Worm (Caenorhabditis elegans) whole organism, dauer: Measurements from ENCODE around the gene acbp-5.

ENCODE experiments used
- unc-62 ChIP-seq: sonication (generic microtip); optimal IDR thresholded peaks from 2 replicates; lab custom pipeline; 2017; ENCODE audit warnings: missing biosample characterization, missing genetic modification reagents, missing genetic modification characterization

Gene acbp-5

DNA sequence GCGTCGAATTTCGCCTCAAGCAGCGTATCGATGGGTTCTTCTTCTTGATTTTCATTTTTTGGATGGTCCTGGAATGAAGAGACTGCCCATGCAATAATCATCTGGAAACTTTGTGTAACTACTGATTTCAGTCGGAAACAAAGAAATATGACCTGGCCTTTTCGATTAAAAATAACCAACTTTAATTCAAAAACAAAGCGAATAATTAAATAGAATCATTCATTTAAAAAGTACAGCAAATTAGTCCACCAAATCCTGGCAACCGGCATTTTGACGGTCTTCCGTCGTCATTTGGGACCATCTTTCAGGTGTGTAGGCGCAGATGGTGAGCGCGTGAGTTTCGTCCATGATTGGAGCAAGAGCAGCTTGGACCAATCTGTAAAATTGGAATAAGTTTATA is at the start of gene acbp-5:
TSS of gene acbp-5 (minus strand) at position 101 of the 400 bp plus-strand sequence.
- TF ChIP-seq unc-62 (GFP tag; lab: Kevin White, UChicago) = no peak

DNA sequence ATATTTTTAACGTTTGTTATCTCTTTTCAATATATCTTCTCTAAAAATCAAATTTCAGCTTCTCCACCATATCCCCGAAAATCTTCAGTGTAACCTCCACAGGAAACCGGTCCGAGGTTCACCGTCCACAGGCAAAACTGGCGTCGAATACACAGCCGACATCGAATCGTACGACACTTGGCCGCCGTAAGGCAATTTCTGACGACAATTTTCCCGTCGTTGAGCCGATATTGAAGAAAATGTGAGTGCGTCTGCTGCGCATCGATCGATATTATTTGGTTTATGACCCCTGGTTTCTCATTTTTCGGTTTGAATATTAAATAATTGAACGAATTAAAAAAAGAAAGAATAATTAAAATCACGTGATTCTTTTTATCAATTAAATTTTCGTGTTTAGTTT is 45.7 kb upstream of the acbp-5 start, which contains the start of gene cul-2:
TSS of gene cul-2 (plus strand) at position 59 of the 400 bp plus-strand sequence.
- TF ChIP-seq unc-62 (GFP tag; lab: Kevin White, UChicago) = no peak

DNA sequence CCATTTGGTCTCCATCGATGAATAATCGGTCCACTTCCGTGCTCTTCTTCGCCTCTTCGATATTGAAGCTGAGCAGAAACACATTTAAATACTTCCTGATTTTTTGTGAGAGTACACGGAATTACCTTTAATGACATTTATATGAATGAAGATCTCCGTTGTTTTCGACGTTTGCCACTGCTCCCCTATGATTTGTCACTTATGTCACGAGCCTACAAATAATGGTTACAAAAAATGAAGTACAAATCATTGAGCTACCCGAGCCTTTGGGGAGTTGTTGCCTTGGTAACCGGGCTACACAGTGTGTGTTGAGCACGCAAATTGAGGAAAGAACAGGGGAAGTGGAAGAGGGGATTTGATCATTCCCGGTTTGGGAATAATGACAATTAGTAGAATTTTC is 44.8 kb upstream of the acbp-5 start, which contains the start of gene dyf-2:
TSS of gene dyf-2 (minus strand) at position 137 of the 400 bp plus-strand sequence.
- no peak for TF ChIP-seq unc-62 (GFP tag; lab: Kevin White, UChicago)

DNA sequence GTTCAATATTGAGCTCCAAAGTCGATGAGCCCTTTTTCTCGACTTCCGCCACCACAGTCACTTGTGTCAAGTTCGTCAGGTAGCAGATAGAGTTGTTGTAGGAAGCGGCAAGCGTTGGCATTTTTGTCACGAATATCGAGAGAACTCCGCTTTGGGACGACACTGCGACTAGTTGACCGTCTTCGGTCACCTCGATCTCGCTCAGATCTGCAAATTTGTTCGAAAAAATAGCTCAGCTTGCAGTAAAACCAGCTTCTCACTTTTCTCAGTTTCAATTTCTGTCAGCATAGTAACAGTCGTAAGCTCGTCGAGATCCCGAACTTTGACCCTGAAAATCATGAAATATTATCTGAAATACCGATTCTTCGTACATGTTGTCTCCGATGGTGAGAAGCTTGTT is 42.7 kb upstream of the acbp-5 start:
- no peak for TF ChIP-seq unc-62 (GFP tag; lab: Kevin White, UChicago)

DNA sequence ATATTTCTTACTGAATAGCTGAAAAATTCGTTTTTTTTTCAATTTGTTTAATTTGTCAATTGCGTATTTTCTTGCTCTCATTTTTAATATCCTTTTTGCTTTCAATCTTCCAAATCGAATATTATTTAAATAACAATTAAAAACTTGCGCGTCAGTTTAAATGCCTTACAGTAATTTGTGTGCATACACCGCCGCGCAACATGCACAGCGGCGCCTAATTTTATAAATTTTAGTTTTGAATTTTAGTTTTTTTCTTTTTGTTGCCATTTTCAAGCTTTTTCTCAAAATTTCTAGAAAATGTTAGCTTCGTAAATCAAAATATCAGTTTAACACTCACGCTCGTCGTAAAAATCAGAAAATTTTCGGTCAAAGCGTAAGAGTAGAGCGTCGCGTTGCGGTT is 41.8 kb upstream of the acbp-5 start:
- TF ChIP-seq unc-62 (GFP tag; lab: Kevin White, UChicago) = no peak

DNA sequence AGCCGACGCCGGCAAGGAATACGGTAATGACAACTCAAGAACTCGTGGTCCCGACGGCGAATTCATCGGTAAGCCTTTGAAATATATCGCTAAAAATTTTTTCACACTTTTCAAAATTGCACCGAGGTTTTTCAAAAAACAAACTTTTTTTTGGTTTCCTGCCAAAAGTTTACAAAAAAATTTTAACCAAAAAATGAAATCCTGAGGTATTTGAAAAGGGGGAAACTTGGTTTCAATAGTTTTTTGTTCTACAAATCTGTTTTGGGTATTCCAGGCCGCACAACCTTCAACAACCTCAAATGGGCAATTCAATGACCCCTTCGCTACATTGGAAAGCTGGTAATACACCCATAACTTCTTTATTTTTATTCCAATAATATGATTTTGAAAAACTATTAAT is 40.5 kb upstream of the acbp-5 start:
- no peak for TF ChIP-seq unc-62 (GFP tag; lab: Kevin White, UChicago)

DNA sequence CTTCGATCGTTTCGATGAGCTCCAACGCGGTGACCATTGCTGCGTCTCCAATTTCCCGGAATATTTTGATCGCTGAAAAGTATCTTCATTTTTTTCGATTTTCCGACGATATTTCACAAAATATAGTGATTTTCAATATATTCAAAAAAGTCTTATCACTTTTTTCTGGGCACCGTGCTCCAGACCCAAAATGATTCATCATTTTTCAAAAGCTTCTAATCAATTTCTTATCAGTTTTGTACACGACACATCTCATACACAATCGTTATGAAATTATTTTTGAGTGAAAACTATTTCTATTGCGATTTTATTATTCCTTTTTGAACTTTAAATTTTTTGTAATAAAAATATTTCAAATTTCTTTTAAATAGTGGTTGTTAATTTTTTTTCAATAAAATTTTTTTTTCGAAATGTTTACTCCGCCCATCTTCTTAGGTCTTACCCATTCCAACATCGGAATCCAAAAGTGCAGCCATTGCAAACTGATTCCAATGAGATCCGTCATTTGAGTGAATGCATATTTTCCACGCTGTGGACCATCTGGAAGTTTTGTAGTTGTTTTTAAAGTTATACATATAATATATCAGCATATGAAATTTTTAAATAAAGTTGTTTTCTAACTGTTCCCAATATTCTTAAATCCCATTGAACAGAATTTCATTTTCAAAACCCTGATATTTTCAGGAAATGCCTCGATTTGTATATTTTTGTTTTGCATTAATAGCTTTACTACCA is 37.4 kb upstream of the acbp-5 start, which contains the start of gene sid-2:
TSS of gene sid-2 (plus strand) at position 685 of the 735 bp plus-strand sequence.
- TF ChIP-seq unc-62 (GFP tag; lab: Kevin White, UChicago) = no peak

DNA sequence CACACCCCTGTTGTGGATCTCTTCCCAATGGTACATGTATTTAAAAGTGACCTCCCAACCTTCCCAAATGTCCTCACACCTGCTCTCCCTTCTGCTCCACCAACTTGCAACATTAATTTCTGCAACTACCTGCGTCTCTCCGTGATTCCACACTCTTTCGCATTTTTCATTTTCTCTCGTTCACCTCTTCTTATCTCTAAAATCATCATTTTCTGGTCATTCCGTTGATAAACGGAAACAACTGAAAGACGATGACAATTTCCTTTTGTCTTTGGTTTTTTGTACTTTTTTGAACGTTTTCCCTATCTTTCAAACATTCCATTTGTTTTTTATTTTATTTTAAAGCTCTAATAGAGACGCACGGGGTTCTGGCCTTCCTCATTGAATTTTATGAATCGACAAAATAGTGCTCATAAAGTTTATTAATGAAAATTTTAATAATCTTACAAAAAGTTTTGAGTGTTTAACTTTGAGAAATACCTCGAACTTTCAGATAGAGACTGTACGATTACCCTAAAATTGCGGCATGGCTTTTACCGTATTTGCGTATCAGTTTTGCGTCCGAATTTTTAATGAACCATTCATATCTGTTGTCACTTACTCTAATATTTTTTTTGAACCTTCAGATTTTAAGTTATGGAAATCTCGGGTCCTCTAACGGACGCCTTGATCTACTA is 31.3 kb upstream of the acbp-5 start, which contains the start of gene aqp-11:
TSS of gene aqp-11 (plus strand) at position 627 of the 677 bp plus-strand sequence.
- TF ChIP-seq unc-62 (GFP tag; lab: Kevin White, UChicago) = no peak

DNA sequence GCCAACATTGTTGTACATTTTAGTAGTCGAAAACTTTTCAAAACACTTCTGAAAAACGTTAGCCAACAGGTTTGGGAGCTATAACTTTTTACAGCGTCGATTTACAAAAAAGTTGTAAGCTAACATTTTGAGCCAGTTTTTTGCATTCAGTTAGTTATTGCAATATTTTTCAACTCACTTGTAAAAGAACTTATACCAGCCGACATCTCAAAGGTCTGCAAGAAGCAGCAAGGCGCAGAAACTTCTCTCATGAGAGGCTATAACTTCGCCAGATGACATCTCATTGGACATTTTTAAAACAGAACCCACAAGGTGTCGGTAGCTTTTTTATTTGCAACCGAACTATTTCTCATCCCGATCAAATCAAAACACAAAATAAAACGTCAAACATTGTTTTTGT is 28.0 kb upstream of the acbp-5 start:
- TF ChIP-seq unc-62 (GFP tag; lab: Kevin White, UChicago) = no peak

DNA sequence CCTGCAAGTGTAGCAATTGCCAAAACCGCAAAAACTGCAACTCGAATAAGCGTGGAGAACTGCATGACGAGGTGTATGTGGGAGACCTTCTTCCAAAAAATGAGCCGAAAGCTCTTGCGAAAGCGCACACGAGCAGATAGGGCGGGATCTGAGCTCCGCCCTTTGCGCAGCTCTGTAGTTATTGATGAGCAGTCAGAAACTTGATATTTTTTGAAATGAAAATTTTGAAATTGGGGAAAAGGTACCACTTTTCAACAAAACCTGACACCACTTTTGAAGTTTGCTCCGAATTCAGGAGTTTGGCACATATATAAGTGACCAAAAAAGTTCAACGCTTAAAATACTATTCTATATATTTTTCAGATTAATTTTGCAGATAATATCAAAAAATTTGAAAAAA is 26.3 kb upstream of the acbp-5 start, which contains the start of gene flp-15:
TSS of gene flp-15 (minus strand) at position 101 of the 400 bp plus-strand sequence.
- TF ChIP-seq unc-62 (GFP tag; lab: Kevin White, UChicago) = no peak

DNA sequence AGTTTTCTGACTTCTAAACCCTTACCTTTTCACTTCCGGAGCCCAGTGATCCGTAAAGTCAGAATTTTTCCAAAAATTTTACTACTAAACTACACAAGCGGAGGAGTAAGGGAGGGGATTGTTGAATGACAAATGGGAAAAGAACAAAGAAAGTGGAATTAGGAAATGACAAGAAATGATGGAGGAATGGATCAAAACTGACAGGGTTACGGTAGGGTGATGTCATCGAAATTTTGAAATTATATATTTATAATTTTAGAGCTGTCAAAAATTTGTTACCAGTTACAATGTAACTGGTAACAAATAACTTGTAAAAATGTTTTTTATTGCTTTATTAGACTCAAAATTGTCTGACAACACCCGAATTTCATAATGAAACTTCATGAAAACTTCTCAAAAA is 24.9 kb upstream of the acbp-5 start:
- no peak for TF ChIP-seq unc-62 (GFP tag; lab: Kevin White, UChicago)

DNA sequence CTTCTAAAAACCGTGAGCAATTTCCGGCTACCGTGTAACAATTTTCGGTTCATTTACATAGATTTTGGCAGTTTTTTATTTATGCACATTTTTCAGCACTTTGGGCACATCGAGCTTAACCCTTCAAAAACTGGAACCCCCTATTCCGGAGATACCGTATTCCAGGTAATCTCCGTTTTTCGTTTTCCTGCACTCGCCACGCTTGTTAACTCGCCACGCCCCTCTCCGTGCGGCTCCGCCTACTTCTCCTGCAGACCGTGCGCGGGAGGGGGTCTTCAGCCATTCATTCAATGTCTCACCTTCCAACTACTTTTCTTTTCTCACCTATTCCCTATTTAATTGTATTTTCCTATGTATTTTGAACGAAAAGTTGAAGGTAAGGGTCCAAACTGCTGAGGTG is 18.6 kb upstream of the acbp-5 start:
- no peak for TF ChIP-seq unc-62 (GFP tag; lab: Kevin White, UChicago)

DNA sequence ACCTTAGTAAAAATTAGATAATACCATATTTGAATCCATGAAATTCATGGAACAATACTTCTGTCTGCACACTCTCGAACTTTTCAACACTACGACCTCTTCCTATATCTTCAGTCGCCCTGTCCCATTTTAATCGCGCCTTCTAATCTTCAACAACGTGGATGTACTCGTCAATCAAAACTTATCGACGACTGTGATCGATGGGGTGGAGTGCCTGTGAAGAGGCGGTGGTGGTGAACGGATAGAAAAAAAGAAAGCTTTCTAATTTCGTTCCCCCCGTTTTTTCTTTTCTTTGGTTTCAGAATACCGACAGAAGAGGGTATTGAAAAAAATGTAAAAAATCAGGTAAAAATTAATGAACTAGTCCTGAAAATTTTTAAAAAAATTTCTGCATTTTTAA is 17.5 kb upstream of the acbp-5 start:
- no peak for TF ChIP-seq unc-62 (GFP tag; lab: Kevin White, UChicago)

DNA sequence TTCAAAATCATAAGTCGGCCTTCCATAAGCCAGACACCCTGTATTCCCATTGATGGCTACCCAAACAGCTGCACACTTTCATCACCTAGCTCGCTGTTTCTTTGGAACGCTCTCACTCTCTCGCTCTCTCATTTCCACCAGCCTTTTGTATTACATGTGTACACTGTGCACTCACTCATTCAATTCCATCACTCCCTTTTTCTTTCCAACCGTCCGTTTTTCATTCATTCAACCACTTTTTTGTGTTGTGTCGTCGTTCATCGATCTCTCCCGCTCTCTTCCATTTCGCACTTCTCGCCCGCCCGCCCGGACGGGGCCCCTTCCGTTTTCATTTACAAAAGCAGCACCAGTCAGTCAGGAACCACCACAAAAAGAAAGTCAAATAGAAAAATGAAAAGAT is 16.5 kb upstream of the acbp-5 start:
- no peak for TF ChIP-seq unc-62 (GFP tag; lab: Kevin White, UChicago)

DNA sequence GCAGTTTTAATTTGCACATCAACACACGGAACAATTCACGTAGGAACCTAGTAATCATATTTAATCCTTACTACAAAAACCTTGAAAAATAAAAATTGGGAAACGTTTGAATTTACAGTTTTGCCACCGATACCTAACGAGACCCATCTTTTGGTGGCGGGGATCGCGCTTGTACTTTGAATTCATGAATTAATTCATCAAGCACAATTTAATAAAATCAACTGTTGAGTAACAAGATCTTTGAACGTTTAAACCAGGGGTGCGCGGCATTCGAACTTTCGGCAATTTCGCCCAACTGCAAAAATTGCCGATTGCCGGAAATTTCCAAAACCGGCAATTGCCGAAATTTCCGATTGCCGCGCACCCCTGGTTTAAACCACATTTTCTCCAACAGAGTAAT is 15.2 kb upstream of the acbp-5 start:
- TF ChIP-seq unc-62 (GFP tag; lab: Kevin White, UChicago) = no peak

DNA sequence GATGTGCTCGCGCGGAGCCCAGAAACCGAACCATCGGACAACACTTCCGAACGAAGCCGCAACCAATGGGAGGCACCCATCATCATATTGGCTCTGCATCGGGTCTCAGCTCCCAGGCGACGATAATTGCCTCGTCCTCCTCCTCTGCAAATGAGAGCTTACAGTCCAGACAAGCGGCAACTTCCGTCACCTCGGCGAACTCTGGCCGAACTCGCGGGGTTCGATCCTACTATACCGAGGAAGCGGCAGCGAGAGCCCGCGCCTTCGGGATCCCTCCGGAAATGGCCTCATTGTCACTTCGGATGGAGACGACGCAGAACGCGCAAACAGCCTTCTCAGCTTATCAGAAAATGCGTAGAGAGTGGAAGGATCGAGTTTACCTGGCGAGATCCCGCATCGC is 13.5 kb upstream of the acbp-5 start:
- no peak for TF ChIP-seq unc-62 (GFP tag; lab: Kevin White, UChicago)
